Fruit fly (Drosophila melanogaster) whole organism, embryonic: ENCODE results near the gene P58IPK.

Experiments used
- Asciz ChIP-seq: fragments of 200-800 bp; sonication (Bioruptor generic); optimal IDR thresholded peaks from 2 replicates; lab custom pipeline; 2017; ENCODE audit warnings: missing biosample characterization, mild to moderate bottlenecking, missing genetic modification characterization, missing genetic modification reagents
- Blimp-1 ChIP-seq: fragments of 200-800 bp; sonication (Bioruptor generic); optimal IDR thresholded peaks from 3 replicates; lab custom pipeline; 2018; ENCODE audit warnings: missing biosample characterization, missing genetic modification characterization, mild to moderate bottlenecking, moderate library complexity, missing genetic modification reagents
- CG10366 ChIP-seq: fragments of 200-800 bp; sonication (Bioruptor generic); IDR thresholded peaks from 2 replicates; pipeline ENCODE4 v1.3.6; 2022; ENCODE audit warnings: missing biosample characterization, missing genetic modification characterization
- CG10431 ChIP-seq: fragments of 200-800 bp; sonication (Bioruptor generic); optimal IDR thresholded peaks from 3 replicates; lab custom pipeline; 2018; ENCODE audit warnings: missing biosample characterization, mild to moderate bottlenecking, missing genetic modification characterization
- CG11247 ChIP-seq: fragments of 200-800 bp; sonication (Bioruptor generic); IDR thresholded peaks from 2 replicates; pipeline ENCODE4 v1.3.6; 2022; ENCODE audit warnings: missing biosample characterization, missing genetic modification characterization
- CG11398 ChIP-seq: fragments of 200-800 bp; sonication (Bioruptor generic); optimal IDR thresholded peaks from 2 replicates; lab custom pipeline; 2016; ENCODE audit warnings: missing biosample characterization, missing genetic modification characterization
- CG11696 ChIP-seq: fragments of 200-800 bp; sonication (Bioruptor generic); IDR thresholded peaks from 2 replicates; pipeline ENCODE4 v1.3.6; 2022; ENCODE audit warnings: missing biosample characterization, missing genetic modification characterization
- CG12299 ChIP-seq: fragments of 200-800 bp; sonication (Bioruptor generic); optimal IDR thresholded peaks from 2 replicates; lab custom pipeline; 2018; ENCODE audit warnings: missing biosample characterization, mild to moderate bottlenecking, missing genetic modification characterization
- CG1233 ChIP-seq: fragments of 200-800 bp; sonication (Bioruptor generic); optimal IDR thresholded peaks from 4 replicates; lab custom pipeline; 2018; ENCODE audit warnings: missing biosample characterization, mild to moderate bottlenecking, missing genetic modification characterization
- CG12769 ChIP-seq: fragments of 200-800 bp; sonication (Bioruptor generic); optimal IDR thresholded peaks from 2 replicates; lab custom pipeline; 2019; ENCODE audit warnings: missing biosample characterization, mild to moderate bottlenecking, missing genetic modification characterization, moderate library complexity
- CG13424 ChIP-seq: fragments of 200-800 bp; sonication (Bioruptor generic); optimal IDR thresholded peaks from 2 replicates; lab custom pipeline; 2019; ENCODE audit warnings: missing biosample characterization, mild to moderate bottlenecking, missing genetic modification characterization, moderate library complexity
- CG13775 ChIP-seq: fragments of 200-800 bp; sonication (Bioruptor generic); optimal IDR thresholded peaks from 3 replicates; lab custom pipeline; 2017; ENCODE audit warnings: missing biosample characterization, mild to moderate bottlenecking, missing genetic modification characterization
- CG15011 ChIP-seq: fragments of 200-800 bp; sonication (Bioruptor generic); optimal IDR thresholded peaks from 3 replicates; lab custom pipeline; 2018; ENCODE audit warnings: missing biosample characterization, mild to moderate bottlenecking, missing genetic modification characterization
- CG2129 ChIP-seq: fragments of 200-800 bp; sonication (Bioruptor generic); IDR thresholded peaks from 2 replicates; pipeline ENCODE4 v1.3.6; 2022; ENCODE audit warnings: missing biosample characterization, missing genetic modification characterization; ENCODE audit not compliant: partially characterized antibody
- CG2889 ChIP-seq: fragments of 200-800 bp; sonication (Bioruptor generic); IDR thresholded peaks from 3 replicates; pipeline ENCODE4 v1.3.6; 2022; ENCODE audit warnings: missing biosample characterization, missing genetic modification characterization
- CG30403 ChIP-seq: fragments of 200-800 bp; sonication (Bioruptor generic); optimal IDR thresholded peaks from 3 replicates; lab custom pipeline; 2016; ENCODE audit warnings: missing biosample characterization, missing genetic modification characterization
- CG3281 ChIP-seq: fragments of 200-800 bp; sonication (Bioruptor generic); optimal IDR thresholded peaks from 3 replicates; lab custom pipeline; 2017; ENCODE audit warnings: missing biosample characterization, mild to moderate bottlenecking, missing genetic modification characterization
- CG3838 ChIP-seq: fragments of 200-800 bp; sonication (Bioruptor generic); optimal IDR thresholded peaks from 3 replicates; lab custom pipeline; 2016; ENCODE audit warnings: missing biosample characterization, missing genetic modification characterization
- CG6683 ChIP-seq: fragments of 200-800 bp; sonication (Bioruptor generic); optimal IDR thresholded peaks from 2 replicates; lab custom pipeline; 2017; ENCODE audit warnings: missing biosample characterization, mild to moderate bottlenecking, missing genetic modification characterization, missing genetic modification reagents
- CG6813 ChIP-seq: fragments of 200-800 bp; sonication (Bioruptor generic); optimal IDR thresholded peaks from 2 replicates; lab custom pipeline; 2017; ENCODE audit warnings: missing biosample characterization, missing genetic modification characterization, mild to moderate bottlenecking, moderate library complexity, missing genetic modification reagents
- CG7928 ChIP-seq: fragments of 200-800 bp; sonication (Bioruptor generic); optimal IDR thresholded peaks from 2 replicates; lab custom pipeline; 2017; ENCODE audit warnings: missing biosample characterization, mild to moderate bottlenecking, missing genetic modification characterization
- CG8281 ChIP-seq: fragments of 200-800 bp; sonication (Bioruptor generic); optimal IDR thresholded peaks from 2 replicates; lab custom pipeline; 2018; ENCODE audit warnings: missing biosample characterization, mild to moderate bottlenecking, missing genetic modification characterization, moderate library complexity
- Chrac-16 ChIP-seq: fragments of 200-800 bp; sonication (Bioruptor generic); optimal IDR thresholded peaks from 3 replicates; lab custom pipeline; 2016; ENCODE audit warnings: missing biosample characterization, missing genetic modification characterization
- Dbx ChIP-seq: fragments of 200-800 bp; sonication (Bioruptor generic); IDR thresholded peaks from 3 replicates; pipeline ENCODE4 v1.3.6; 2022; ENCODE audit warnings: missing biosample characterization, missing genetic modification characterization
- Dip3 ChIP-seq: fragments of 200-800 bp; sonication (Bioruptor generic); optimal IDR thresholded peaks from 3 replicates; lab custom pipeline; 2016; ENCODE audit warnings: missing biosample characterization, missing genetic modification characterization
- ERR ChIP-seq: fragments of 200-800 bp; sonication (Bioruptor generic); optimal IDR thresholded peaks from 2 replicates; lab custom pipeline; 2016; ENCODE audit warnings: missing biosample characterization, missing genetic modification characterization
- Elba2 ChIP-seq: fragments of 200-800 bp; sonication (Bioruptor generic); optimal IDR thresholded peaks from 3 replicates; lab custom pipeline; 2016; ENCODE audit warnings: missing biosample characterization, missing genetic modification characterization
- Fer1 ChIP-seq: fragments of 200-800 bp; sonication (Bioruptor generic); optimal IDR thresholded peaks from 2 replicates; lab custom pipeline; 2017; ENCODE audit warnings: missing biosample characterization, mild to moderate bottlenecking, missing genetic modification characterization
- Lim3 ChIP-seq: fragments of 200-800 bp; sonication (Bioruptor generic); IDR thresholded peaks from 2 replicates; pipeline ENCODE4 v1.3.6; 2022; ENCODE audit warnings: missing biosample characterization, missing genetic modification characterization
- Mes4 ChIP-seq: fragments of 200-800 bp; sonication (Bioruptor generic); optimal IDR thresholded peaks from 2 replicates; lab custom pipeline; 2016; ENCODE audit warnings: missing biosample characterization, missing genetic modification characterization
- NK7.1 ChIP-seq: fragments of 200-800 bp; sonication (Bioruptor generic); optimal IDR thresholded peaks from 3 replicates; lab custom pipeline; 2016; ENCODE audit warnings: missing biosample characterization, missing genetic modification characterization
- Neu2 ChIP-seq: fragments of 200-800 bp; sonication (Bioruptor generic); optimal IDR thresholded peaks from 3 replicates; lab custom pipeline; 2016; ENCODE audit warnings: missing biosample characterization, missing genetic modification characterization, borderline replicate concordance
- PHDP ChIP-seq: fragments of 200-800 bp; sonication (Bioruptor generic); optimal IDR thresholded peaks from 3 replicates; lab custom pipeline; 2018; ENCODE audit warnings: missing biosample characterization, mild to moderate bottlenecking, missing genetic modification characterization, moderate library complexity
- Trl ChIP-seq, 3 experiments: fragments of >200 bp in 2 of 3; fragments of 200-800 bp in 1 of 3; sonication (Bioruptor generic) in 1 of 3; optimal IDR thresholded peaks; 2 replicates in 1 of 3; 3 replicates in 2 of 3; lab custom pipeline; 2016 to 2017; ENCODE audit warnings: missing biosample characterization in 1 of 3, missing genetic modification characterization in 1 of 3
- abd-A ChIP-seq: fragments of 200-800 bp; sonication (Bioruptor generic); optimal IDR thresholded peaks from 3 replicates; lab custom pipeline; 2019; ENCODE audit warnings: missing biosample characterization, mild to moderate bottlenecking, missing genetic modification characterization, moderate library complexity
- ase ChIP-seq: fragments of 200-800 bp; sonication (Bioruptor generic); IDR thresholded peaks from 3 replicates; pipeline ENCODE4 v1.3.6; 2022; ENCODE audit warnings: missing biosample characterization, missing genetic modification characterization
- bowl ChIP-seq: fragments of 200-800 bp; sonication (Bioruptor generic); IDR thresholded peaks from 2 replicates; pipeline ENCODE4 v1.3.6; 2022; ENCODE audit warnings: missing biosample characterization, missing genetic modification characterization
- chinmo ChIP-seq: fragments of 200-800 bp; sonication (Bioruptor generic); IDR thresholded peaks from 4 replicates; pipeline ENCODE4 v1.3.6; 2022; ENCODE audit warnings: missing biosample characterization, missing genetic modification characterization; ENCODE audit not compliant: partially characterized antibody
- dysf ChIP-seq: fragments of 200-800 bp; sonication (Bioruptor generic); IDR thresholded peaks from 3 replicates; pipeline ENCODE4 v1.3.6; 2022; ENCODE audit warnings: missing biosample characterization, missing genetic modification characterization
- kni ChIP-seq: fragments of 200-800 bp; sonication (Bioruptor generic); optimal IDR thresholded peaks from 3 replicates; lab custom pipeline; 2017; ENCODE audit warnings: mild to moderate bottlenecking, missing biosample characterization, missing genetic modification reagents, missing genetic modification characterization
- nom ChIP-seq: fragments of 200-800 bp; sonication (Bioruptor generic); optimal IDR thresholded peaks from 2 replicates; lab custom pipeline; 2017; ENCODE audit warnings: missing biosample characterization, missing genetic modification characterization, mild to moderate bottlenecking, moderate library complexity, missing genetic modification reagents
- odd ChIP-seq: fragments of 200-800 bp; sonication (Bioruptor generic); optimal IDR thresholded peaks from 2 replicates; lab custom pipeline; 2017; ENCODE audit warnings: missing biosample characterization, mild to moderate bottlenecking, missing genetic modification characterization
- rib ChIP-seq: fragments of 200-800 bp; sonication (Bioruptor generic); IDR thresholded peaks from 2 replicates; pipeline ENCODE4 v1.3.6; 2022; ENCODE audit warnings: missing biosample characterization, missing genetic modification characterization
- seq ChIP-seq: fragments of 200-800 bp; sonication (Bioruptor generic); IDR thresholded peaks from 2 replicates; pipeline ENCODE4 v1.3.6; 2022; ENCODE audit warnings: missing biosample characterization, missing genetic modification characterization
- tll ChIP-seq, 2 experiments: fragments of 200-800 bp in 1 of 2; fragments of >200 bp in 1 of 2; sonication (Bioruptor generic) in 1 of 2; optimal IDR thresholded peaks; 2 replicates each; lab custom pipeline; 2017 to 2019; ENCODE audit warnings: missing biosample characterization in 2 of 2, missing genetic modification characterization in 2 of 2, mild to moderate bottlenecking in 1 of 2, moderate library complexity in 1 of 2
- zen ChIP-seq: fragments of 200-800 bp; sonication (Bioruptor generic); optimal IDR thresholded peaks from 3 replicates; lab custom pipeline; 2018; ENCODE audit warnings: missing biosample characterization, mild to moderate bottlenecking, missing genetic modification characterization, moderate library complexity
- zen2 ChIP-seq: fragments of 200-800 bp; sonication (Bioruptor generic); IDR thresholded peaks from 3 replicates; pipeline ENCODE4 v1.3.6; 2022; ENCODE audit warnings: missing biosample characterization, missing genetic modification characterization; ENCODE audit not compliant: partially characterized antibody

P58IPK gene

dm6 chr3R:9573812-9574587 is 12.7 kb upstream of the P58IPK start, which contains the start of gene CG9399 (continued):
- TF ChIP-seq CG11696 (GFP tag; lab: Robert Waterston, UW) (peak; percentile 92), Chrac-16 (peak; percentile 98), CG6683 (GFP tag; lab: Kevin White, UChicago) (peak; percentile 86), nom (GFP tag; lab: Kevin White, UChicago) (peak; percentile 85), CG1233 (peak; percentile 95), CG13775 (GFP tag; lab: Kevin White, UChicago) (peak; percentile 98), CG12299 (peak; percentile 95), tll (GFP tag; optimal IDR thresholded peaks at IDR 0.05; lab: Kevin White, UChicago) (peak; percentile 20 to 90), CG3281 (GFP tag; lab: Kevin White, UChicago) (peak; percentile 91), Lim3 (GFP tag; lab: Robert Waterston, UW) (peak; percentile 94), Asciz (peak; percentile 89), odd (GFP tag; lab: Kevin White, UChicago) (peak; percentile 94), zen (peak; percentile 95), CG8281 (tag; lab: Kevin White, UChicago) (peak; percentile 84), rib (GFP tag; lab: Robert Waterston, UW) (peak; percentile 88), CG2129 (GFP tag; lab: Robert Waterston, UW) (peak; percentile 24; the same call in 1 of the 2 replicates), Fer1 (GFP tag; lab: Kevin White, UChicago) (peak; percentile 94), CG11247 (GFP tag; lab: Robert Waterston, UW) (peak; percentile 98), CG6813 (GFP tag; lab: Kevin White, UChicago) (peak; percentile 94), kni (peak; percentile 79), CG7928 (GFP tag; lab: Kevin White, UChicago) (peak; percentile 72), CG12769 (peak; percentile 86), CG30403 (GFP tag; lab: Kevin White, UChicago) (peak; percentile 99), ERR (GFP tag; lab: Kevin White, UChicago) (peak; percentile 82), Elba2 (peak; percentile 84), CG15011 (GFP tag; lab: Kevin White, UChicago) (peak; percentile 90), Blimp-1 (GFP tag; lab: Kevin White, UChicago) (peak; percentile 95), seq (GFP tag; lab: Robert Waterston, UW) (peak; percentile 96), bowl (GFP tag; lab: Robert Waterston, UW) (peak; percentile 96), NK7.1 (peak; percentile 68), abd-A (tag; lab: Kevin White, UChicago) (peak; percentile 26), CG10431 (GFP tag; lab: Kevin White, UChicago) (peak; percentile 88), CG13424 (tag; lab: Kevin White, UChicago) (peak; percentile 97), Trl (optimal IDR thresholded peaks at IDR 0.05; lab: Kevin White, UChicago) (peak in 1 of 2 experiments; percentile 85), Trl (GFP tag; optimal IDR thresholded peaks at IDR 0.05; lab: Kevin White, UChicago) (peak; percentile 91), ase (GFP tag; lab: Robert Waterston, UW) (peak; percentile 98), chinmo (0 out of 4 replicates have a peak, but pooled peaks have one; percentile 57), dysf (GFP tag; lab: Robert Waterston, UW) (peak; percentile 98), CG11398 (GFP tag; lab: Kevin White, UChicago) (peak; percentile 74), CG3838 (GFP tag; lab: Kevin White, UChicago) (peak; percentile 90), CG10366 (GFP tag; lab: Robert Waterston, UW) (peak; percentile 99), zen2 (GFP tag; lab: Robert Waterston, UW) (no peak), Dbx (GFP tag; lab: Robert Waterston, UW) (peak; percentile 96), Dip3 (peak; percentile 93), Neu2 (GFP tag; lab: Kevin White, UChicago) (peak; percentile 13), Mes4 (peak; percentile 83), PHDP (tag; lab: Kevin White, UChicago) (peak; percentile 97), CG2889 (GFP tag; lab: Robert Waterston, UW) (peak; percentile 97)
